Fruit fly (Drosophila melanogaster) whole organism, embryonic: ENCODE data around the gene CG33284.

Experiments used
- Asciz ChIP-seq: fragments of 200-800 bp; sonication (Bioruptor generic); optimal IDR thresholded peaks from 2 replicates; lab custom pipeline; 2017; ENCODE audit warnings: missing biosample characterization, mild to moderate bottlenecking, missing genetic modification characterization, missing genetic modification reagents
- Blimp-1 ChIP-seq: fragments of 200-800 bp; sonication (Bioruptor generic); optimal IDR thresholded peaks from 3 replicates; lab custom pipeline; 2018; ENCODE audit warnings: missing biosample characterization, missing genetic modification characterization, mild to moderate bottlenecking, moderate library complexity, missing genetic modification reagents
- CG10147 ChIP-seq: fragments of 200-800 bp; sonication (Bioruptor generic); optimal IDR thresholded peaks from 2 replicates; lab custom pipeline; 2019; ENCODE audit warnings: missing biosample characterization, mild to moderate bottlenecking, missing genetic modification characterization, moderate library complexity
- CG10274 ChIP-seq: fragments of 200-800 bp; sonication (Bioruptor generic); optimal IDR thresholded peaks from 3 replicates; lab custom pipeline; 2017; ENCODE audit warnings: missing biosample characterization, mild to moderate bottlenecking, missing genetic modification characterization
- CG10543 ChIP-seq: fragments of 200-800 bp; sonication (Bioruptor generic); optimal IDR thresholded peaks from 3 replicates; lab custom pipeline; 2017; ENCODE audit warnings: missing biosample characterization, mild to moderate bottlenecking, missing genetic modification characterization, moderate library complexity
- CG11398 ChIP-seq: fragments of 200-800 bp; sonication (Bioruptor generic); optimal IDR thresholded peaks from 2 replicates; lab custom pipeline; 2016; ENCODE audit warnings: missing biosample characterization, missing genetic modification characterization
- CG12071 ChIP-seq: fragments of 200-800 bp; sonication (Bioruptor generic); optimal IDR thresholded peaks from 3 replicates; lab custom pipeline; 2018; ENCODE audit warnings: missing biosample characterization, mild to moderate bottlenecking, missing genetic modification characterization
- CG14667 ChIP-seq: fragments of 200-800 bp; sonication (Bioruptor generic); IDR thresholded peaks from 2 replicates; pipeline ENCODE4 v1.3.6; 2022; ENCODE audit warnings: missing biosample characterization, missing genetic modification characterization
- CG14710 ChIP-seq: fragments of 200-800 bp; sonication (Bioruptor generic); optimal IDR thresholded peaks from 3 replicates; lab custom pipeline; 2019; ENCODE audit warnings: missing biosample characterization, mild to moderate bottlenecking, missing genetic modification characterization, moderate library complexity
- CG1529 ChIP-seq: fragments of 200-800 bp; sonication (Bioruptor generic); optimal IDR thresholded peaks from 3 replicates; lab custom pipeline; 2018; ENCODE audit warnings: missing biosample characterization, missing genetic modification characterization
- CG15601 ChIP-seq: fragments of 200-800 bp; sonication (Bioruptor generic); optimal IDR thresholded peaks from 3 replicates; lab custom pipeline; 2019; ENCODE audit warnings: missing biosample characterization, mild to moderate bottlenecking, missing genetic modification characterization, moderate library complexity
- CG1792 ChIP-seq: fragments of 200-800 bp; sonication (Bioruptor generic); optimal IDR thresholded peaks from 2 replicates; lab custom pipeline; 2016; ENCODE audit warnings: missing biosample characterization, missing genetic modification characterization
- CG30403 ChIP-seq: fragments of 200-800 bp; sonication (Bioruptor generic); optimal IDR thresholded peaks from 3 replicates; lab custom pipeline; 2016; ENCODE audit warnings: missing biosample characterization, missing genetic modification characterization
- CG6765 ChIP-seq: fragments of 200-800 bp; sonication (Bioruptor generic); optimal IDR thresholded peaks from 3 replicates; lab custom pipeline; 2017; ENCODE audit warnings: missing biosample characterization, mild to moderate bottlenecking, missing genetic modification characterization
- CG7556 ChIP-seq: fragments of 200-800 bp; sonication (Bioruptor generic); optimal IDR thresholded peaks from 2 replicates; lab custom pipeline; 2017; ENCODE audit warnings: missing biosample characterization, mild to moderate bottlenecking, missing genetic modification characterization
- CG7786 ChIP-seq: fragments of 200-800 bp; sonication (Bioruptor generic); optimal IDR thresholded peaks from 2 replicates; lab custom pipeline; 2016; ENCODE audit warnings: missing biosample characterization, missing genetic modification characterization
- CG8944 ChIP-seq: fragments of 200-800 bp; sonication (Bioruptor generic); optimal IDR thresholded peaks from 3 replicates; lab custom pipeline; 2016; ENCODE audit warnings: missing biosample characterization, missing genetic modification characterization
- CG9609 ChIP-seq: fragments of 200-800 bp; sonication (Bioruptor generic); optimal IDR thresholded peaks from 3 replicates; lab custom pipeline; 2016; ENCODE audit warnings: missing biosample characterization, missing genetic modification characterization
- CG9797 ChIP-seq: fragments of 200-800 bp; sonication (Bioruptor generic); optimal IDR thresholded peaks from 3 replicates; lab custom pipeline; 2018; ENCODE audit warnings: missing biosample characterization, mild to moderate bottlenecking, missing genetic modification characterization
- Dp ChIP-seq: fragments of 200-800 bp; sonication (Bioruptor generic); optimal IDR thresholded peaks from 2 replicates; lab custom pipeline; 2018; ENCODE audit warnings: missing biosample characterization, mild to moderate bottlenecking, missing genetic modification characterization, moderate library complexity
- Ets65A ChIP-seq: fragments of 200-800 bp; sonication (Bioruptor generic); peaks from one replicate; lab custom pipeline; 2016; ENCODE audit warnings: missing biosample characterization, missing genetic modification characterization
- Gug ChIP-seq: fragments of 200-800 bp; sonication (Bioruptor generic); IDR thresholded peaks from 4 replicates; pipeline ENCODE4 v1.3.6; 2022; ENCODE audit warnings: missing biosample characterization, missing genetic modification characterization
- HHEX ChIP-seq: fragments of 200-800 bp; sonication (Bioruptor generic); optimal IDR thresholded peaks from 3 replicates; lab custom pipeline; 2017; ENCODE audit warnings: missing biosample characterization, mild to moderate bottlenecking, missing genetic modification characterization, missing genetic modification reagents
- Kr ChIP-seq: fragments of 200-800 bp; sonication (Bioruptor generic); optimal IDR thresholded peaks from 2 replicates; lab custom pipeline; 2017; ENCODE audit warnings: missing biosample characterization, mild to moderate bottlenecking, missing genetic modification characterization
- MBD-R2 ChIP-seq: fragments of 200-800 bp; sonication (Bioruptor generic); IDR thresholded peaks from 2 replicates; pipeline ENCODE4 v1.3.6; 2022; ENCODE audit warnings: missing biosample characterization, missing genetic modification characterization
- NC2β ChIP-seq: fragments of 200-800 bp; sonication (Bioruptor generic); optimal IDR thresholded peaks from 2 replicates; lab custom pipeline; 2016; ENCODE audit warnings: missing biosample characterization, missing genetic modification characterization
- Neu2 ChIP-seq: fragments of 200-800 bp; sonication (Bioruptor generic); optimal IDR thresholded peaks from 3 replicates; lab custom pipeline; 2016; ENCODE audit warnings: missing biosample characterization, missing genetic modification characterization, borderline replicate concordance
- Nf-YC ChIP-seq: fragments of 200-800 bp; optimal IDR thresholded peaks from 3 replicates; lab custom pipeline; 2019; ENCODE audit warnings: missing biosample characterization, mild to moderate bottlenecking, missing genetic modification characterization, moderate library complexity
- Sry-β ChIP-seq: fragments of 200-800 bp; sonication (Bioruptor generic); optimal IDR thresholded peaks from 2 replicates; lab custom pipeline; 2018; ENCODE audit warnings: missing biosample characterization, mild to moderate bottlenecking, missing genetic modification characterization, moderate library complexity
- ab ChIP-seq: fragments of 200-800 bp; sonication (Bioruptor generic); optimal IDR thresholded peaks from 2 replicates; lab custom pipeline; 2016; ENCODE audit warnings: missing biosample characterization, missing genetic modification characterization
- amos ChIP-seq: fragments of 200-800 bp; sonication (Bioruptor generic); IDR thresholded peaks from 2 replicates; pipeline ENCODE4 v1.3.6; 2022; ENCODE audit warnings: missing biosample characterization, missing genetic modification characterization; ENCODE audit not compliant: partially characterized antibody
- aop ChIP-seq: fragments of 200-800 bp; sonication (Bioruptor generic); IDR thresholded peaks from 2 replicates; pipeline ENCODE4 v1.3.6; 2022; ENCODE audit warnings: missing biosample characterization, missing genetic modification characterization
- ato ChIP-seq: fragments of 200-800 bp; sonication (Bioruptor generic); IDR thresholded peaks from 2 replicates; pipeline ENCODE4 v1.3.6; 2022; ENCODE audit warnings: missing biosample characterization, missing genetic modification characterization; ENCODE audit not compliant: partially characterized antibody
- bab2 ChIP-seq: fragments of 200-800 bp; sonication (Bioruptor generic); optimal IDR thresholded peaks from 2 replicates; lab custom pipeline; 2016; ENCODE audit warnings: missing biosample characterization, missing genetic modification characterization
- crol ChIP-seq: fragments of 200-800 bp; sonication (Bioruptor generic); IDR thresholded peaks from 2 replicates; pipeline ENCODE4 v1.3.6; 2022; ENCODE audit warnings: missing biosample characterization, missing genetic modification characterization
- danr ChIP-seq: fragments of 200-800 bp; sonication (Bioruptor generic); IDR thresholded peaks from 2 replicates; pipeline ENCODE4 v1.3.6; 2022; ENCODE audit warnings: missing biosample characterization, missing genetic modification characterization
- hbn ChIP-seq: fragments of 200-800 bp; sonication (Bioruptor generic); IDR thresholded peaks from 2 replicates; pipeline ENCODE4 v1.3.6; 2022; ENCODE audit warnings: missing biosample characterization, missing genetic modification characterization; ENCODE audit not compliant: partially characterized antibody
- peb ChIP-seq: fragments of 200-800 bp; sonication (Bioruptor generic); IDR thresholded peaks from 2 replicates; pipeline ENCODE4 v1.3.6; 2022; ENCODE audit warnings: missing biosample characterization, missing genetic modification characterization
- psq ChIP-seq: fragments of 200-800 bp; sonication (Bioruptor generic); optimal IDR thresholded peaks from 2 replicates; lab custom pipeline; 2017; ENCODE audit warnings: missing biosample characterization, missing genetic modification characterization
- run ChIP-seq: fragments of 200-800 bp; sonication (Bioruptor generic); optimal IDR thresholded peaks from 3 replicates; lab custom pipeline; 2018; ENCODE audit warnings: missing biosample characterization, mild to moderate bottlenecking, missing genetic modification characterization
- stwl ChIP-seq: fragments of 200-800 bp; sonication (Bioruptor generic); optimal IDR thresholded peaks from 3 replicates; lab custom pipeline; 2018; ENCODE audit warnings: missing biosample characterization, mild to moderate bottlenecking, missing genetic modification characterization, moderate library complexity
- tio ChIP-seq: fragments of 200-800 bp; sonication (Bioruptor generic); optimal IDR thresholded peaks from 2 replicates; lab custom pipeline; 2017; ENCODE audit warnings: missing biosample characterization, missing genetic modification characterization, inconsistent platforms
- tna ChIP-seq: fragments of 200-800 bp; sonication (Bioruptor generic); IDR thresholded peaks from 2 replicates; pipeline ENCODE4 v1.3.6; 2022; ENCODE audit warnings: missing biosample characterization, missing genetic modification characterization; ENCODE audit not compliant: partially characterized antibody
- twi ChIP-seq: fragments of 200-800 bp; optimal IDR thresholded peaks from 2 replicates; lab custom pipeline; 2019; ENCODE audit warnings: missing biosample characterization, mild to moderate bottlenecking, missing genetic modification characterization, moderate library complexity
- wek ChIP-seq: fragments of 200-800 bp; sonication (Bioruptor generic); optimal IDR thresholded peaks from 3 replicates; lab custom pipeline; 2018; ENCODE audit warnings: missing biosample characterization, mild to moderate bottlenecking, missing genetic modification characterization, moderate library complexity
- z ChIP-seq: fragments of 200-800 bp; sonication (Bioruptor generic); IDR thresholded peaks from 3 replicates; pipeline ENCODE4 v1.3.6; 2022; ENCODE audit warnings: missing biosample characterization, missing genetic modification characterization
- zfh2 ChIP-seq: fragments of 200-800 bp; sonication (Bioruptor generic); optimal IDR thresholded peaks from 2 replicates; lab custom pipeline; 2016; ENCODE audit warnings: missing biosample characterization, missing genetic modification characterization

Gene CG33284

DNA sequence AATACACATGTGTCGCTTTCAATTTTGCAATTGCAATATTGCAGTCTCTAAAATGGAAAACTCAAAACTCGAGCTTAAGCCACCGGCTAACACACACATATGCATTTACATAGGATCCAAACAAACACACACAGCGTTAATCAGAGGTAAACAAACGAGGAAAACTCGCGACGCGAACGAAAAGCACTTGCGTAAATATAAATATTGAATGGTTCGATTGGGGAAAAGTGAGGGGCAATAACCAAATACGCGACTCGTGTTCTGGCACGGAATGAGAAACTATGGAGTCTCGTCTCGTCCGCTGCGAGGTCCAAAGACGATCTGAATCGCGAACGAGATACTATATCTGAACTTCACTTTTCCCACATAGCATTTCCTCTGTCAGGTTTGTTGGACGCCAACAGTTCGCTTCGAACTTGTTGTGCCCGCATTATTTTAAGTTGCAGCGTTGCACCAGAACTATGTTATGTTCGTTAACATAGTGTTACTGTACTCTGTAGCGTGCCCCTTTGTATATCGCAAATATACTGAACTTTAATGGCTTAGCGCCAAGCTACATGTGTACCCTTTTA lies 7.4 kb downstream of the CG33284 start, which contains the start of gene ko (continued):
- no peak for TF ChIP-seq CG10147 (GFP tag; lab: Kevin White, UChicago)
- TF ChIP-seq CG6765 (GFP tag; lab: Kevin White, UChicago), result no peak
- peak; percentile 65 for TF ChIP-seq Blimp-1 (GFP tag; lab: Kevin White, UChicago)
- TF ChIP-seq CG1792, result no peak
- TF ChIP-seq peb, result no peak
- TF ChIP-seq CG7786 (GFP tag; lab: Kevin White, UChicago), result peak; percentile 20
- no peak for TF ChIP-seq CG9609
- TF ChIP-seq CG30403 (GFP tag; lab: Kevin White, UChicago), result no peak
- peak; percentile 26 for TF ChIP-seq NC2β
- no peak for TF ChIP-seq CG10274 (GFP tag; lab: Kevin White, UChicago)
- TF ChIP-seq CG8944 (GFP tag; lab: Kevin White, UChicago), result peak; percentile 4
- no peak for TF ChIP-seq zfh2
- no peak for TF ChIP-seq z
- TF ChIP-seq danr (GFP tag; lab: Robert Waterston, UW), result no peak
- TF ChIP-seq CG1529 (GFP tag; lab: Kevin White, UChicago), result peak; percentile 64
- TF ChIP-seq MBD-R2 (GFP tag; lab: Robert Waterston, UW), result no peak
- TF ChIP-seq Gug (GFP tag; lab: Robert Waterston, UW), result no peak
- TF ChIP-seq Nf-YC (tag; lab: Kevin White, UChicago), result no peak
- peak; percentile 77 for TF ChIP-seq CG15601 (tag; lab: Kevin White, UChicago)
- no peak for TF ChIP-seq tio (GFP tag; lab: Kevin White, UChicago)
- TF ChIP-seq Neu2, result no peak
- peak; percentile 19 for TF ChIP-seq bab2 (GFP tag; lab: Kevin White, UChicago)
- no peak for TF ChIP-seq psq (GFP tag; lab: Kevin White, UChicago)
- no peak for TF ChIP-seq hbn (GFP tag; lab: Robert Waterston, UW)
- TF ChIP-seq crol (GFP tag; lab: Robert Waterston, UW), result no peak
- TF ChIP-seq stwl (tag; lab: Kevin White, UChicago), result no peak
- no peak for TF ChIP-seq Sry-β (GFP tag; lab: Kevin White, UChicago)
- TF ChIP-seq Kr, result peak; percentile 14
- TF ChIP-seq Ets65A (GFP tag; lab: Kevin White, UChicago), result no peak
- peak; percentile 8 for TF ChIP-seq CG11398 (GFP tag; lab: Kevin White, UChicago)
- TF ChIP-seq CG9797 (GFP tag; lab: Kevin White, UChicago), result no peak
- no peak for TF ChIP-seq CG10543 (GFP tag; lab: Kevin White, UChicago)
- peak; percentile 77 for TF ChIP-seq Asciz (GFP tag; lab: Kevin White, UChicago)
- TF ChIP-seq run (tag; lab: Kevin White, UChicago), result no peak
- peak; percentile 23 for TF ChIP-seq CG7556 (GFP tag; lab: Kevin White, UChicago)
- TF ChIP-seq amos (GFP tag; lab: Robert Waterston, UW), result no peak
- TF ChIP-seq ab (GFP tag; lab: Kevin White, UChicago), result no peak
- no peak for TF ChIP-seq ato (GFP tag; lab: Robert Waterston, UW)
- peak; percentile 83 for TF ChIP-seq wek (GFP tag; lab: Kevin White, UChicago)
- TF ChIP-seq CG12071 (GFP tag; lab: Kevin White, UChicago), result peak; percentile 18
- TF ChIP-seq twi (tag; lab: Kevin White, UChicago), result no peak
- TF ChIP-seq Dp (GFP tag; lab: Kevin White, UChicago), result peak; percentile 52
- TF ChIP-seq CG14710 (tag; lab: Kevin White, UChicago), result peak; percentile 12
- peak; percentile 65 for TF ChIP-seq HHEX (GFP tag; lab: Kevin White, UChicago)
- TF ChIP-seq tna (GFP tag; lab: Robert Waterston, UW), result no peak
- TF ChIP-seq CG14667 (GFP tag; lab: Robert Waterston, UW), result no peak
- TF ChIP-seq aop (GFP tag; lab: Robert Waterston, UW), result no peak
